Fruit fly (Drosophila melanogaster) whole organism, embryonic: ENCODE results near the gene CG9288.

ENCODE experiments used
- C15 ChIP-seq: fragments of 200-800 bp; sonication (Bioruptor generic); IDR thresholded peaks from 3 replicates; pipeline ENCODE4 v1.3.6; 2022; ENCODE audit warnings: missing biosample characterization, missing genetic modification characterization
- CG12659 ChIP-seq: fragments of 200-800 bp; sonication (Bioruptor generic); optimal IDR thresholded peaks from 3 replicates; lab custom pipeline; 2017; ENCODE audit warnings: mild to moderate bottlenecking, missing biosample characterization, missing genetic modification reagents, missing genetic modification characterization
- CG13123 ChIP-seq: fragments of 200-800 bp; sonication (Bioruptor generic); optimal IDR thresholded peaks from 2 replicates; lab custom pipeline; 2016; ENCODE audit warnings: missing biosample characterization, missing genetic modification characterization
- CG13894 ChIP-seq: fragments of 200-800 bp; sonication (Bioruptor generic); optimal IDR thresholded peaks from 3 replicates; lab custom pipeline; 2018; ENCODE audit warnings: missing biosample characterization, mild to moderate bottlenecking, missing genetic modification characterization, moderate library complexity
- CG14014 ChIP-seq: fragments of 200-800 bp; sonication (Bioruptor generic); IDR thresholded peaks from 2 replicates; pipeline ENCODE4 v1.3.6; 2022; ENCODE audit warnings: missing biosample characterization, missing genetic modification characterization
- CG14050 ChIP-seq: fragments of 200-800 bp; sonication (Bioruptor generic); IDR thresholded peaks from 3 replicates; pipeline ENCODE4 v1.3.6; 2022; ENCODE audit warnings: missing biosample characterization, missing genetic modification characterization
- CG14860 ChIP-seq: fragments of 200-800 bp; sonication (Bioruptor generic); IDR thresholded peaks from 3 replicates; pipeline ENCODE4 v1.3.6; 2022; ENCODE audit warnings: missing biosample characterization, missing genetic modification characterization; ENCODE audit not compliant: partially characterized antibody
- CG15514 ChIP-seq: fragments of 200-800 bp; sonication (Bioruptor generic); optimal IDR thresholded peaks from 3 replicates; lab custom pipeline; 2017; ENCODE audit warnings: missing biosample characterization, missing genetic modification characterization, mild to moderate bottlenecking, moderate library complexity, missing genetic modification reagents
- CG16813 ChIP-seq: fragments of 200-800 bp; sonication (Bioruptor generic); IDR thresholded peaks from 3 replicates; pipeline ENCODE4 v1.3.6; 2022; ENCODE audit warnings: missing biosample characterization, missing genetic modification characterization; ENCODE audit not compliant: partially characterized antibody
- CG16815 ChIP-seq: fragments of 200-800 bp; sonication (Bioruptor generic); optimal IDR thresholded peaks from 3 replicates; lab custom pipeline; 2017; ENCODE audit warnings: missing biosample characterization, mild to moderate bottlenecking, missing genetic modification characterization
- CG1832 ChIP-seq: fragments of 200-800 bp; sonication (Bioruptor generic); optimal IDR thresholded peaks from 2 replicates; lab custom pipeline; 2017; ENCODE audit warnings: missing biosample characterization, mild to moderate bottlenecking, missing genetic modification characterization, inconsistent platforms
- CG2129 ChIP-seq: fragments of 200-800 bp; sonication (Bioruptor generic); IDR thresholded peaks from 2 replicates; pipeline ENCODE4 v1.3.6; 2022; ENCODE audit warnings: missing biosample characterization, missing genetic modification characterization; ENCODE audit not compliant: partially characterized antibody
- CG31441 ChIP-seq: fragments of 200-800 bp; sonication (Bioruptor generic); IDR thresholded peaks from 2 replicates; pipeline ENCODE4 v1.3.6; 2022; ENCODE audit warnings: missing biosample characterization, missing genetic modification characterization
- CG32772 ChIP-seq: fragments of 200-800 bp; sonication (Bioruptor generic); IDR thresholded peaks from 2 replicates; pipeline ENCODE4 v1.3.6; 2022; ENCODE audit warnings: missing biosample characterization, missing genetic modification characterization
- CG33557 ChIP-seq: fragments of 200-800 bp; sonication (Bioruptor generic); optimal IDR thresholded peaks from 2 replicates; lab custom pipeline; 2019; ENCODE audit warnings: missing biosample characterization, mild to moderate bottlenecking, missing genetic modification characterization, moderate library complexity
- CG42726 ChIP-seq: fragments of 200-800 bp; sonication (Bioruptor generic); IDR thresholded peaks from 2 replicates; pipeline ENCODE4 v1.3.6; 2022; ENCODE audit warnings: missing biosample characterization, missing genetic modification characterization; ENCODE audit not compliant: partially characterized antibody
- CG4328 ChIP-seq: fragments of 200-800 bp; sonication (Bioruptor generic); optimal IDR thresholded peaks from 3 replicates; lab custom pipeline; 2017; ENCODE audit warnings: missing biosample characterization, missing genetic modification reagents, missing genetic modification characterization
- CG5953 ChIP-seq: fragments of 200-800 bp; sonication (Bioruptor generic); IDR thresholded peaks from 2 replicates; pipeline ENCODE4 v1.3.6; 2022; ENCODE audit warnings: missing biosample characterization, missing genetic modification characterization
- CG6254 ChIP-seq: fragments of 200-800 bp; sonication (Bioruptor generic); optimal IDR thresholded peaks from 3 replicates; lab custom pipeline; 2017; ENCODE audit warnings: mild to moderate bottlenecking, missing biosample characterization, missing genetic modification reagents, missing genetic modification characterization
- CG6791 ChIP-seq: fragments of 200-800 bp; sonication (Bioruptor generic); IDR thresholded peaks from 3 replicates; pipeline ENCODE4 v1.3.6; 2022; ENCODE audit warnings: missing biosample characterization, missing genetic modification characterization; ENCODE audit not compliant: partially characterized antibody
- CG7271 ChIP-seq: fragments of 200-800 bp; sonication (Bioruptor generic); optimal IDR thresholded peaks from 2 replicates; lab custom pipeline; 2018; ENCODE audit warnings: missing biosample characterization, mild to moderate bottlenecking, missing genetic modification characterization, moderate library complexity
- CG7963 ChIP-seq: fragments of 200-800 bp; sonication (Bioruptor generic); IDR thresholded peaks from 3 replicates; pipeline ENCODE4 v1.3.6; 2022; ENCODE audit warnings: missing biosample characterization, missing genetic modification characterization; ENCODE audit not compliant: partially characterized antibody
- CG8924 ChIP-seq: fragments of 200-800 bp; optimal IDR thresholded peaks from 3 replicates; lab custom pipeline; 2019; ENCODE audit warnings: missing biosample characterization, mild to moderate bottlenecking, missing genetic modification characterization, moderate library complexity
- CG9727 ChIP-seq: fragments of 200-800 bp; sonication (Bioruptor generic); optimal IDR thresholded peaks from 3 replicates; lab custom pipeline; 2017; ENCODE audit warnings: missing biosample characterization, mild to moderate bottlenecking, missing genetic modification characterization
- Dip3 ChIP-seq: fragments of 200-800 bp; sonication (Bioruptor generic); optimal IDR thresholded peaks from 3 replicates; lab custom pipeline; 2016; ENCODE audit warnings: missing biosample characterization, missing genetic modification characterization
- Fer1 ChIP-seq: fragments of 200-800 bp; sonication (Bioruptor generic); optimal IDR thresholded peaks from 2 replicates; lab custom pipeline; 2017; ENCODE audit warnings: missing biosample characterization, mild to moderate bottlenecking, missing genetic modification characterization
- Max ChIP-seq: fragments of 200-800 bp; sonication (Bioruptor generic); optimal IDR thresholded peaks from 2 replicates; lab custom pipeline; 2016; ENCODE audit warnings: missing biosample characterization, mild to moderate bottlenecking, missing genetic modification characterization
- Poxn ChIP-seq: fragments of 200-800 bp; sonication (Bioruptor generic); IDR thresholded peaks from 2 replicates; pipeline ENCODE4 v1.3.6; 2022; ENCODE audit warnings: missing biosample characterization, missing genetic modification characterization
- abd-A ChIP-seq: fragments of 200-800 bp; sonication (Bioruptor generic); optimal IDR thresholded peaks from 3 replicates; lab custom pipeline; 2019; ENCODE audit warnings: missing biosample characterization, mild to moderate bottlenecking, missing genetic modification characterization, moderate library complexity
- aop ChIP-seq: fragments of 200-800 bp; sonication (Bioruptor generic); IDR thresholded peaks from 2 replicates; pipeline ENCODE4 v1.3.6; 2022; ENCODE audit warnings: missing biosample characterization, missing genetic modification characterization
- ato ChIP-seq: fragments of 200-800 bp; sonication (Bioruptor generic); IDR thresholded peaks from 2 replicates; pipeline ENCODE4 v1.3.6; 2022; ENCODE audit warnings: missing biosample characterization, missing genetic modification characterization; ENCODE audit not compliant: partially characterized antibody
- bbx ChIP-seq: fragments of 200-800 bp; sonication (Bioruptor generic); IDR thresholded peaks from 2 replicates; pipeline ENCODE4 v1.3.6; 2022; ENCODE audit warnings: missing biosample characterization, missing genetic modification characterization; ENCODE audit not compliant: partially characterized antibody
- br ChIP-seq: fragments of >200 bp; optimal IDR thresholded peaks from 2 replicates; lab custom pipeline; 2017
- ci ChIP-seq: fragments of 200-800 bp; sonication (Bioruptor generic); IDR thresholded peaks from 3 replicates; pipeline ENCODE4 v1.3.6; 2022; ENCODE audit warnings: missing biosample characterization, missing genetic modification characterization
- dmrt11E ChIP-seq: fragments of 200-800 bp; sonication (Bioruptor generic); optimal IDR thresholded peaks from 3 replicates; lab custom pipeline; 2018; ENCODE audit warnings: missing biosample characterization, mild to moderate bottlenecking, missing genetic modification characterization, moderate library complexity
- dmrt99B ChIP-seq: fragments of 200-800 bp; sonication (Bioruptor generic); optimal IDR thresholded peaks from 2 replicates; lab custom pipeline; 2018; ENCODE audit warnings: missing biosample characterization, mild to moderate bottlenecking, missing genetic modification characterization, moderate library complexity
- hb ChIP-seq: fragments of 200-800 bp; sonication (Bioruptor generic); IDR thresholded peaks from 3 replicates; pipeline ENCODE4 v1.3.6; 2022; ENCODE audit warnings: missing biosample characterization, missing genetic modification characterization; ENCODE audit not compliant: partially characterized antibody
- lab ChIP-seq: fragments of 200-800 bp; sonication (Bioruptor generic); optimal IDR thresholded peaks from 3 replicates; lab custom pipeline; 2017; ENCODE audit warnings: missing biosample characterization, missing genetic modification characterization, mild to moderate bottlenecking, moderate library complexity, missing genetic modification reagents
- mam ChIP-seq: fragments of 200-800 bp; sonication (Bioruptor generic); optimal IDR thresholded peaks from 3 replicates; lab custom pipeline; 2016; ENCODE audit warnings: missing biosample characterization, missing genetic modification characterization
- mld ChIP-seq: fragments of 200-800 bp; sonication (Bioruptor generic); IDR thresholded peaks from 3 replicates; pipeline ENCODE4 v1.3.6; 2022; ENCODE audit warnings: missing biosample characterization, missing genetic modification characterization; ENCODE audit not compliant: partially characterized antibody
- nerfin-2 ChIP-seq: fragments of 200-800 bp; sonication (Bioruptor generic); IDR thresholded peaks from 2 replicates; pipeline ENCODE4 v1.3.6; 2022; ENCODE audit warnings: missing biosample characterization, missing genetic modification characterization; ENCODE audit not compliant: partially characterized antibody
- sens ChIP-seq: fragments of 200-800 bp; sonication (Bioruptor generic); peaks from one replicate; lab custom pipeline; 2016; ENCODE audit warnings: missing biosample characterization, missing genetic modification characterization
- tna ChIP-seq: fragments of 200-800 bp; sonication (Bioruptor generic); IDR thresholded peaks from 2 replicates; pipeline ENCODE4 v1.3.6; 2022; ENCODE audit warnings: missing biosample characterization, missing genetic modification characterization; ENCODE audit not compliant: partially characterized antibody
- toy ChIP-seq: fragments of 200-800 bp; sonication (Bioruptor generic); IDR thresholded peaks from 2 replicates; pipeline ENCODE4 v1.3.6; 2022; ENCODE audit warnings: missing biosample characterization, missing genetic modification characterization
- unc-4 ChIP-seq: fragments of 200-800 bp; sonication (Bioruptor generic); IDR thresholded peaks from 2 replicates; pipeline ENCODE4 v1.3.6; 2022; ENCODE audit warnings: missing biosample characterization, missing genetic modification characterization; ENCODE audit not compliant: partially characterized antibody
- zen2 ChIP-seq: fragments of 200-800 bp; sonication (Bioruptor generic); IDR thresholded peaks from 3 replicates; pipeline ENCODE4 v1.3.6; 2022; ENCODE audit warnings: missing biosample characterization, missing genetic modification characterization; ENCODE audit not compliant: partially characterized antibody
- zfh2 ChIP-seq: fragments of 200-800 bp; sonication (Bioruptor generic); optimal IDR thresholded peaks from 2 replicates; lab custom pipeline; 2016; ENCODE audit warnings: missing biosample characterization, missing genetic modification characterization

Gene CG9288

dm6 chr3R:13797823-13798446, 18.5 kb downstream of the CG9288 start (continued):
- TF ChIP-seq mam (GFP tag; lab: Kevin White, UChicago): no peak
- TF ChIP-seq Poxn: no peak
- TF ChIP-seq CG32772: no peak
- TF ChIP-seq mld: peak; percentile 71; the same call in 1 of the 3 replicates
- TF ChIP-seq aop: peak; percentile 43; the same call in 1 of the 2 replicates
- TF ChIP-seq Fer1 (GFP tag; lab: Kevin White, UChicago): no peak
- peak; percentile 36; the same call in 1 of the 2 replicates for TF ChIP-seq unc-4
- TF ChIP-seq CG14050 (GFP tag; lab: Robert Waterston, UW): no peak
- no peak for TF ChIP-seq CG8924
- TF ChIP-seq bbx (GFP tag; lab: Robert Waterston, UW): peak; percentile 82
- TF ChIP-seq CG1832 (GFP tag; lab: Kevin White, UChicago): peak; percentile 27
- no peak for TF ChIP-seq Max (GFP tag; lab: Kevin White, UChicago)
- peak; percentile 72; the same call in 2 of the 3 replicates for TF ChIP-seq hb (GFP tag; lab: Robert Waterston, UW)
- TF ChIP-seq CG13894 (tag; lab: Kevin White, UChicago): no peak
- TF ChIP-seq ci (GFP tag; lab: Robert Waterston, UW): 0 out of 3 replicates have a peak, but pooled peaks have one; percentile 12
- TF ChIP-seq CG42726 (GFP tag; lab: Robert Waterston, UW): peak; percentile 59; the same call in 1 of the 2 replicates
- TF ChIP-seq CG13123 (GFP tag; lab: Kevin White, UChicago): no peak
- TF ChIP-seq nerfin-2 (GFP tag; lab: Robert Waterston, UW): peak; percentile 79
- TF ChIP-seq CG4328 (GFP tag; lab: Kevin White, UChicago): no peak
- TF ChIP-seq tna (GFP tag; lab: Robert Waterston, UW): peak; percentile 73
- TF ChIP-seq zen2 (GFP tag; lab: Robert Waterston, UW): 0 out of 3 replicates have a peak, but pooled peaks have one; percentile 43
- no peak for TF ChIP-seq zfh2 (GFP tag; lab: Kevin White, UChicago)
- TF ChIP-seq sens: peak; percentile 45
- TF ChIP-seq br: no peak
- peak; percentile 46; the same call in 1 of the 2 replicates for TF ChIP-seq ato
- TF ChIP-seq CG5953: no peak
- TF ChIP-seq CG15514 (GFP tag; lab: Kevin White, UChicago): no peak
- peak; percentile 75 for TF ChIP-seq CG14860 (GFP tag; lab: Robert Waterston, UW)
- TF ChIP-seq CG7963 (GFP tag; lab: Robert Waterston, UW): peak; percentile 68
- no peak for TF ChIP-seq toy (GFP tag; lab: Robert Waterston, UW)
- peak; percentile 40; the same call in 1 of the 2 replicates for TF ChIP-seq CG2129 (GFP tag; lab: Robert Waterston, UW)
- no peak for TF ChIP-seq C15 (GFP tag; lab: Robert Waterston, UW)
- peak; percentile 86 for TF ChIP-seq CG16813 (GFP tag; lab: Robert Waterston, UW)
- TF ChIP-seq, all 482 proteins: peak for 33

- TF ChIP-seq CG6791 (GFP tag; lab: Robert Waterston, UW): 0 out of 3 replicates have a peak, but pooled peaks have one; percentile 14
- TF ChIP-seq CG33557 (GFP tag; lab: Kevin White, UChicago): peak; percentile 12
- TF ChIP-seq CG9727 (GFP tag; lab: Kevin White, UChicago): peak; percentile 82
- TF ChIP-seq dmrt99B: peak; percentile 49
- TF ChIP-seq CG6254 (GFP tag; lab: Kevin White, UChicago): no peak
- peak; percentile 96 for TF ChIP-seq abd-A (tag; lab: Kevin White, UChicago)
- peak; percentile 66 for TF ChIP-seq CG31441 (GFP tag; lab: Robert Waterston, UW)
- TF ChIP-seq CG7271 (tag; lab: Kevin White, UChicago): peak; percentile 12
- no peak for TF ChIP-seq Dip3 (GFP tag; lab: Kevin White, UChicago)
- peak; percentile 24 for TF ChIP-seq CG16815 (GFP tag; lab: Kevin White, UChicago)
- TF ChIP-seq CG12659 (GFP tag; lab: Kevin White, UChicago): peak; percentile 27
- peak; percentile 76 for TF ChIP-seq dmrt11E (tag; lab: Kevin White, UChicago)
- peak; percentile 52 for TF ChIP-seq lab
- no peak for TF ChIP-seq CG14014 (GFP tag; lab: Robert Waterston, UW)
Observed at dm6 chr3R:13799567-13800429, 20.4 kb downstream of the CG9288 start.
